Worm (Caenorhabditis elegans) whole organism, L3 larva: ENCODE data around the gene C02F5.14.

Experiments used
- elt-3 ChIP-seq, 3 experiments: fragments of 150-350 bp in 1 of 3; sonication (generic microtip) in 2 of 3; optimal IDR thresholded peaks; 2 replicates in 2 of 3; 4 replicates in 1 of 3; lab custom pipeline; 2014 to 2017; ENCODE audit warnings: missing biosample characterization in 3 of 3, missing genetic modification characterization in 3 of 3
- fkh-10 ChIP-seq: sonication (generic microtip); optimal IDR thresholded peaks from 2 replicates; lab custom pipeline; 2017; ENCODE audit warnings: missing biosample characterization, missing genetic modification reagents, missing genetic modification characterization
- nfya-1 ChIP-seq: sonication (generic microtip); optimal IDR thresholded peaks from 2 replicates; lab custom pipeline; 2017; ENCODE audit warnings: missing genetic modification characterization, mild to moderate bottlenecking, missing compliant biosample characterization, antibody characterized with exemption, moderate library complexity; ENCODE audit not compliant: insufficient read depth
- nhr-11 ChIP-seq: fragments of 150-350 bp; optimal IDR thresholded peaks from 2 replicates; lab custom pipeline; 2014; ENCODE audit warnings: missing biosample characterization, missing genetic modification characterization
- nhr-25 ChIP-seq: sonication (generic microtip); optimal IDR thresholded peaks from 2 replicates; lab custom pipeline; 2017; ENCODE audit warnings: missing biosample characterization, missing genetic modification characterization
- tbx-2 ChIP-seq: sonication (generic microtip); optimal IDR thresholded peaks from 2 replicates; lab custom pipeline; 2016; ENCODE audit warnings: mild to moderate bottlenecking, missing genetic modification characterization, missing compliant biosample characterization
- unc-62 ChIP-seq: fragments of 150-350 bp; sonication (generic microtip); optimal IDR thresholded peaks from 4 replicates; lab custom pipeline; 2014; ENCODE audit warnings: missing biosample characterization, missing genetic modification reagents, missing genetic modification characterization

- TF ChIP-seq unc-62 (GFP tag; lab: Kevin White, UChicago), result no peak
- no peak for TF ChIP-seq fkh-10 (GFP tag; lab: Kevin White, UChicago)
- no peak for TF ChIP-seq nfya-1
- TF ChIP-seq tbx-2, result no peak
- TF ChIP-seq elt-3 (tag; optimal IDR thresholded peaks at IDR 0.05; lab: Kevin White, UChicago), result no peak
- TF ChIP-seq nhr-11 (tag; lab: Kevin White, UChicago), result no peak
- TF ChIP-seq nhr-25 (tag; lab: Kevin White, UChicago), result no peak
Observed at ce11 chrIII:8245591-8245990, 10.3 kb upstream of the C02F5.14 start, which contains the start of gene C02F5.3.
